Fruit fly (Drosophila melanogaster) whole organism, pupa: ENCODE results near the gene CG10089.

Experiments
- CG14655 ChIP-seq: fragments of 200-800 bp; sonication (Bioruptor generic); optimal IDR thresholded peaks from 3 replicates; lab custom pipeline; 2017; ENCODE audit warnings: mild to moderate bottlenecking, missing biosample characterization, missing genetic modification reagents, missing genetic modification characterization
- CG32121 ChIP-seq: fragments of 200-800 bp; sonication (Bioruptor generic); IDR thresholded peaks from 2 replicates; pipeline ENCODE4 v1.3.6; 2022; ENCODE audit warnings: missing biosample characterization, missing genetic modification characterization
- Pif1B ChIP-seq: fragments of 200-800 bp; sonication (Bioruptor generic); optimal IDR thresholded peaks from 3 replicates; lab custom pipeline; 2016; ENCODE audit warnings: missing biosample characterization, missing genetic modification characterization
- Snoo ChIP-seq: fragments of 200-800 bp; sonication (Bioruptor generic); optimal IDR thresholded peaks from 3 replicates; lab custom pipeline; 2017; ENCODE audit warnings: missing biosample characterization, mild to moderate bottlenecking, missing genetic modification characterization, inconsistent platforms

DNA sequence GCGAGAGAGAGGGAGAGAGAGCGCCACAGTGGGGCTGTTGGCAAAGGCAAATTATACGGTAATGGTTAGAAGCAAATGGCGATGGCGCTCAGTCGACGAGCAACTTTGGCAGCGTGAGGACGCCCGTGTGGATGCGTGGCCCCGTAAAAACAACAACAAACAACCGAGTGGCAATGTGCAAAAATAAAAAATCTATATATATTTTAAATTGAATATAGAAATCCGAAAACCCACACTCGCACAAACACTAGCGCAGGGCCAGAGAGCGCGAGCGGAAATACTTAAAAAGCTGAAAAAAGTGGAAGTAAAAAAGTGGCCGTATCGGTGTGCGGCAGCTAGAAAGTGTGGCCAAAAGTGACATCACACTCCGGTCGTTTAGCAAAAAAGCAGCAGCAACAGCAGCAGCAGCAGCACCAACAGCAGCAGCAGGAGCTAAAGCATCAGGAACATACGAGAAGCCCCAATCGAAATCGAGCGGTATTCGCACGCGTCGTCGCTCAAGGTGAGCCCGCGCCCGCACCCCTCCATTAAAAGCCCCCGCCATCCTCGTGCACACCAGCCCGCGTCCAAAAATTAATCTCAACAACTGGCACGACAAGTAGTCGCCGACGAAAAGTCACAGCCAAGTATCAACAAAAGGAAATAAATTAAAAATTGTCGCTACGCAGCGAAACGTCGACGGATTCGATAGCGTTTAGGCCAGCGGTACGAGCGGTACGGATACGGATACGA is 3.0 kb upstream of the CG10089 start, which contains the start of gene stv:
- no peak for TF ChIP-seq Pif1B (GFP tag; lab: Kevin White, UChicago)
- TF ChIP-seq CG14655 (GFP tag; lab: Kevin White, UChicago), result no peak
- no peak for TF ChIP-seq Snoo (tag; lab: Kevin White, UChicago)
- TF ChIP-seq CG32121 (GFP tag; lab: Robert Waterston, UW), result no peak
